1 fruit fly cellular context compared by ENCODE assay signal in the genomic region with DNA sequence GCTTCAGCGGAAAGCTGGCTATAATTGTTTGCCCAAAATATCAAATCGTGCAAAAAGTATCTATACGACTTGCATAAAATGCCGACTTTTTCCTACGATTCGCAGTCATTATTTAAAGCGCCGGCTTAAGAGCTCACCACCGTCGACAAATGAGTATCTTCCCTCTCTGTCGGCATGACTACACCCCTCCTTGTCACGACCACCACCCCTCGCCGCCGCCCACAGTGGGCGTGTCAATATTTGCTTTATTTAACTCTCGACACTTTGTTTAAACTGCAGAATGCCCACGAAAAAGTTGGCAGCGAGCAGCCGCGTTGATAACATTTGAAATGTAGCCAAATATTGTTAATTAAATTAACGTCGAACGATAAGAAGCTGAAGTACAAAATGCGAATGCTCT.
TF ChIP-seq lines count a peak whose summit lies in the region.

No protein-coding gene starts in this region.

TF ChIP-seq in whole organism, embryonic, 481 proteins besides CTCF, POLR2A, EP300 and RAD21 (continued from another document):
- TF ChIP-seq CG5245 (GFP tag; optimal IDR thresholded peaks at IDR 0.05; lab: Kevin White, UChicago) (no peak), CG4707 (GFP tag; optimal IDR thresholded peaks at IDR 0.05; lab: Kevin White, UChicago) (no peak), ranshi (GFP tag; IDR thresholded peaks at IDR 0.05; lab: Robert Waterston, UW) (no peak), CG18599 (GFP tag; optimal IDR thresholded peaks at IDR 0.05; lab: Kevin White, UChicago) (peak; percentile 64), CG6854 (GFP tag; optimal IDR thresholded peaks at IDR 0.05; lab: Kevin White, UChicago) (no peak), fd96Cb (tag; optimal IDR thresholded peaks at IDR 0.05; lab: Kevin White, UChicago) (no peak), amos (GFP tag; IDR thresholded peaks at IDR 0.05; lab: Robert Waterston, UW; ENCODE audit: partially characterized antibody) (no peak), so (GFP tag; IDR thresholded peaks at IDR 0.05; lab: Robert Waterston, UW) (no peak), Dll (GFP tag; IDR thresholded peaks at IDR 0.05; lab: Robert Waterston, UW; ENCODE audit: partially characterized antibody) (no peak), CG2129 (GFP tag; IDR thresholded peaks at IDR 0.05; lab: Robert Waterston, UW; ENCODE audit: partially characterized antibody) (no peak), CG34376 (GFP tag; optimal IDR thresholded peaks at IDR 0.05; lab: Kevin White, UChicago) (no peak), ato (GFP tag; IDR thresholded peaks at IDR 0.05; lab: Robert Waterston, UW; ENCODE audit: partially characterized antibody) (no peak), CG18262 (tag; optimal IDR thresholded peaks at IDR 0.05; lab: Kevin White, UChicago) (no peak), lab (GFP tag; optimal IDR thresholded peaks at IDR 0.05; lab: Kevin White, UChicago) (peak; percentile 80), CG8924 (tag; optimal IDR thresholded peaks at IDR 0.05; lab: Kevin White, UChicago) (no peak), CG2120 (GFP tag; optimal IDR thresholded peaks at IDR 0.05; lab: Kevin White, UChicago) (peak; percentile 12), sens (GFP tag; lab: Kevin White, UChicago) (no peak), Hmr (GFP tag; optimal IDR thresholded peaks at IDR 0.05; lab: Kevin White, UChicago) (peak; percentile 19), Adf1 (GFP tag; IDR thresholded peaks at IDR 0.05; lab: Robert Waterston, UW) (0 out of 2 replicates have a peak, but pooled peaks have one; percentile 17), CG6683 (GFP tag; optimal IDR thresholded peaks at IDR 0.05; lab: Kevin White, UChicago) (no peak), CG17912 (GFP tag; optimal IDR thresholded peaks at IDR 0.05; lab: Kevin White, UChicago) (no peak), CG2202 (tag; optimal IDR thresholded peaks at IDR 0.05; lab: Kevin White, UChicago) (no peak), Usf (GFP tag; optimal IDR thresholded peaks at IDR 0.05; lab: Kevin White, UChicago) (no peak), Six4 (GFP tag; optimal IDR thresholded peaks at IDR 0.05; lab: Kevin White, UChicago) (no peak), CG1024 (GFP tag; IDR thresholded peaks at IDR 0.05; lab: Robert Waterston, UW) (no peak), kni (GFP tag; optimal IDR thresholded peaks at IDR 0.05; lab: Kevin White, UChicago) (no peak), schlank (tag; optimal IDR thresholded peaks at IDR 0.05; lab: Kevin White, UChicago) (peak; percentile 57), sug (tag; optimal IDR thresholded peaks at IDR 0.05; lab: Kevin White, UChicago) (peak; percentile 31), BtbVII (GFP tag; optimal IDR thresholded peaks at IDR 0.05; lab: Kevin White, UChicago) (peak; percentile 16), Rx (GFP tag; IDR thresholded peaks at IDR 0.05; lab: Robert Waterston, UW) (0 out of 2 replicates have a peak, but pooled peaks have one; percentile 22), mirr (GFP tag; optimal IDR thresholded peaks at IDR 0.05; lab: Kevin White, UChicago) (peak; percentile 41), CG17802 (tag; optimal IDR thresholded peaks at IDR 0.05; lab: Kevin White, UChicago) (no peak), pita (GFP tag; optimal IDR thresholded peaks at IDR 0.05; lab: Kevin White, UChicago) (no peak), CG1832 (GFP tag; optimal IDR thresholded peaks at IDR 0.05; lab: Kevin White, UChicago) (peak; percentile 0), usp (GFP tag; optimal IDR thresholded peaks at IDR 0.05; lab: Kevin White, UChicago) (no peak), CG30020 (tag; optimal IDR thresholded peaks at IDR 0.05; lab: Kevin White, UChicago) (no peak), stc (GFP tag; IDR thresholded peaks at IDR 0.05; lab: Robert Waterston, UW) (no peak), ssp (GFP tag; IDR thresholded peaks at IDR 0.05; lab: Robert Waterston, UW) (no peak), Antp (GFP tag; optimal IDR thresholded peaks at IDR 0.05; lab: Kevin White, UChicago) (no peak), CG6765 (GFP tag; optimal IDR thresholded peaks at IDR 0.05; lab: Kevin White, UChicago) (peak; percentile 46), CG4854 (GFP tag; optimal IDR thresholded peaks at IDR 0.05; lab: Kevin White, UChicago) (no peak), Gsc (GFP tag; IDR thresholded peaks at IDR 0.05; lab: Robert Waterston, UW) (no peak), br (optimal IDR thresholded peaks at IDR 0.05; lab: Kevin White, UChicago) (no peak), Meics (GFP tag; optimal IDR thresholded peaks at IDR 0.05; lab: Kevin White, UChicago) (peak; percentile 8), B-H2 (GFP tag; optimal IDR thresholded peaks at IDR 0.05; lab: Kevin White, UChicago) (peak; percentile 22), CG3281 (GFP tag; optimal IDR thresholded peaks at IDR 0.05; lab: Kevin White, UChicago) (peak; percentile 8), CG12071 (GFP tag; optimal IDR thresholded peaks at IDR 0.05; lab: Kevin White, UChicago) (peak; percentile 17), Fer1 (GFP tag; optimal IDR thresholded peaks at IDR 0.05; lab: Kevin White, UChicago) (peak; percentile 39), unpg (GFP tag; optimal IDR thresholded peaks at IDR 0.05; lab: Kevin White, UChicago) (no peak), Med (GFP tag; lab: Kevin White, UChicago) (peak; percentile 78), corto (GFP tag; optimal IDR thresholded peaks at IDR 0.05; lab: Kevin White, UChicago) (no peak), dmrt11E (tag; optimal IDR thresholded peaks at IDR 0.05; lab: Kevin White, UChicago) (no peak), CG11456 (GFP tag; IDR thresholded peaks at IDR 0.05; lab: Robert Waterston, UW) (no peak)
